Worm (Caenorhabditis elegans) whole organism, mixed stage, embryonic: ENCODE results near the gene zig-6.

Experiments used
- M03D4.4 ChIP-seq: sonication (generic microtip); optimal IDR thresholded peaks from 2 replicates; lab custom pipeline; 2017; ENCODE audit warnings: mild to moderate bottlenecking, missing genetic modification characterization, missing compliant biosample characterization
- bed-3 ChIP-seq: fragments of 200-800 bp; sonication (Bioruptor generic); optimal IDR thresholded peaks from 3 replicates; lab custom pipeline; 2018; ENCODE audit warnings: mild to moderate bottlenecking, missing genetic modification characterization, moderate library complexity, missing compliant biosample characterization
- ceh-39 ChIP-seq: fragments of 150-350 bp; optimal IDR thresholded peaks from 2 replicates; lab custom pipeline; 2014; ENCODE audit warnings: missing biosample characterization, missing genetic modification characterization
- ceh-43 ChIP-seq: fragments of 200-800 bp; sonication (Bioruptor generic); optimal IDR thresholded peaks from 2 replicates; lab custom pipeline; 2018; ENCODE audit warnings: mild to moderate bottlenecking, missing genetic modification characterization, moderate library complexity, missing compliant biosample characterization
- ceh-83 ChIP-seq: fragments of 200-800 bp; sonication (Bioruptor generic); optimal IDR thresholded peaks from 2 replicates; lab custom pipeline; 2018; ENCODE audit warnings: mild to moderate bottlenecking, missing genetic modification characterization, missing compliant biosample characterization
- ces-1 ChIP-seq: fragments of 150-350 bp; optimal IDR thresholded peaks from 2 replicates; lab custom pipeline; 2014; ENCODE audit warnings: missing biosample characterization, missing genetic modification reagents, missing genetic modification characterization
- drap-1 ChIP-seq: fragments of 200-800 bp; sonication (Bioruptor generic); optimal IDR thresholded peaks from 3 replicates; lab custom pipeline; 2018; ENCODE audit warnings: mild to moderate bottlenecking, missing genetic modification characterization, missing compliant biosample characterization
- elt-1 ChIP-seq: sonication (generic microtip); optimal IDR thresholded peaks from 2 replicates; lab custom pipeline; 2017; ENCODE audit warnings: missing genetic modification characterization, mild to moderate bottlenecking, missing compliant biosample characterization, antibody characterized with exemption, moderate library complexity, borderline replicate concordance; ENCODE audit not compliant: insufficient read depth
- flh-1 ChIP-seq: fragments of 200-800 bp; sonication (Bioruptor generic); optimal IDR thresholded peaks from 2 replicates; lab custom pipeline; 2018; ENCODE audit warnings: mild to moderate bottlenecking, missing genetic modification characterization, moderate library complexity, missing compliant biosample characterization
- ham-2 ChIP-seq: fragments of 200-800 bp; sonication (Bioruptor generic); optimal IDR thresholded peaks from 2 replicates; lab custom pipeline; 2018; ENCODE audit warnings: mild to moderate bottlenecking, missing genetic modification characterization, missing compliant biosample characterization
- hlh-1 ChIP-seq: fragments of 150-350 bp; optimal IDR thresholded peaks from 2 replicates; lab custom pipeline; 2014; ENCODE audit warnings: missing biosample characterization, missing genetic modification reagents, missing genetic modification characterization
- lin-13 ChIP-seq: fragments of 150-350 bp; optimal IDR thresholded peaks from 2 replicates; lab custom pipeline; 2014; ENCODE audit warnings: missing biosample characterization, missing genetic modification characterization
- lsy-2 ChIP-seq: fragments of 150-350 bp; optimal IDR thresholded peaks from 2 replicates; lab custom pipeline; 2014; ENCODE audit warnings: missing biosample characterization, missing genetic modification characterization
- mep-1 ChIP-seq: fragments of 150-350 bp; optimal IDR thresholded peaks from 2 replicates; lab custom pipeline; 2017; ENCODE audit warnings: missing biosample characterization, missing genetic modification reagents, missing genetic modification characterization, inconsistent platforms
- nhr-12 ChIP-seq: fragments of 150-350 bp; optimal IDR thresholded peaks from 2 replicates; lab custom pipeline; 2014; ENCODE audit warnings: missing biosample characterization, missing genetic modification characterization
- nhr-2 ChIP-seq: fragments of 150-350 bp; optimal IDR thresholded peaks from 2 replicates; lab custom pipeline; 2014; ENCODE audit warnings: missing biosample characterization, missing genetic modification characterization
- nhr-237 ChIP-seq: fragments of 150-350 bp; optimal IDR thresholded peaks from 2 replicates; lab custom pipeline; 2014; ENCODE audit warnings: missing biosample characterization, missing genetic modification characterization
- pha-4 ChIP-seq: fragments of 150-350 bp; optimal IDR thresholded peaks from 2 replicates; lab custom pipeline; 2018; ENCODE audit warnings: missing biosample characterization, missing genetic modification reagents, missing genetic modification characterization
- snpc-4 ChIP-seq: fragments of 150-350 bp; optimal IDR thresholded peaks from 2 replicates; lab custom pipeline; 2014; ENCODE audit warnings: missing biosample characterization, missing genetic modification characterization
- sptf-1 ChIP-seq: sonication (generic microtip); optimal IDR thresholded peaks from 2 replicates; lab custom pipeline; 2017; ENCODE audit warnings: mild to moderate bottlenecking, missing genetic modification characterization, moderate library complexity, missing compliant biosample characterization
- tbx-8 ChIP-seq: fragments of 200-800 bp; sonication (Bioruptor generic); optimal IDR thresholded peaks from 2 replicates; lab custom pipeline; 2018; ENCODE audit warnings: mild to moderate bottlenecking, missing genetic modification characterization, moderate library complexity, missing compliant biosample characterization
- unc-120 ChIP-seq: sonication (generic microtip); optimal IDR thresholded peaks from 2 replicates; lab custom pipeline; 2017; ENCODE audit warnings: missing genetic modification characterization, missing compliant biosample characterization; ENCODE audit not compliant: poor library complexity, severe bottlenecking
- unc-39 ChIP-seq: fragments of 150-350 bp; optimal IDR thresholded peaks from 2 replicates; lab custom pipeline; 2014; ENCODE audit warnings: missing biosample characterization, missing genetic modification characterization
- unc-62 ChIP-seq: fragments of 150-350 bp; optimal IDR thresholded peaks from 2 replicates; lab custom pipeline; 2014; ENCODE audit warnings: missing biosample characterization, missing genetic modification reagents, missing genetic modification characterization
- zip-8 ChIP-seq: fragments of 150-350 bp; optimal IDR thresholded peaks from 2 replicates; lab custom pipeline; 2014; ENCODE audit warnings: missing biosample characterization, missing genetic modification characterization

Gene zig-6

ce11 chrX:5210524-5210923, 21.6 kb upstream of the zig-6 start:
- TF ChIP-seq lin-13 (tag; lab: Kevin White, UChicago) (no peak), pha-4 (peak; percentile 20), mep-1 (tag; lab: Kevin White, UChicago) (peak; percentile 20), ces-1 (GFP tag; lab: Kevin White, UChicago) (peak; percentile 58), M03D4.4 (tag; lab: Kevin White, UChicago) (peak; percentile 14), unc-39 (tag; lab: Kevin White, UChicago) (no peak)

- TF ChIP-seq unc-120 (tag; lab: Kevin White, UChicago) (peak; percentile 32), drap-1 (no peak), pha-4 (no peak), unc-62 (GFP tag; lab: Kevin White, UChicago) (no peak), nhr-12 (tag; lab: Kevin White, UChicago) (no peak), hlh-1 (peak; percentile 41), nhr-2 (tag; lab: Kevin White, UChicago) (no peak), sptf-1 (tag; lab: Kevin White, UChicago) (no peak), ces-1 (GFP tag; lab: Kevin White, UChicago) (no peak), mep-1 (tag; lab: Kevin White, UChicago) (no peak), flh-1 (GFP tag; lab: Kevin White, UChicago) (no peak)
Measured at ce11 chrX:5209429-5209828, 20.6 kb upstream of the zig-6 start.

- TF ChIP-seq pha-4 = no peak
- TF ChIP-seq mep-1 (tag; lab: Kevin White, UChicago) = no peak
- no peak for TF ChIP-seq lsy-2 (tag; lab: Kevin White, UChicago)
- no peak for TF ChIP-seq M03D4.4 (tag; lab: Kevin White, UChicago)
- TF ChIP-seq nhr-237 (tag; lab: Kevin White, UChicago) = no peak
- TF ChIP-seq unc-120 (tag; lab: Kevin White, UChicago) = no peak
- no peak for TF ChIP-seq unc-39 (tag; lab: Kevin White, UChicago)
- TF ChIP-seq ceh-43 = no peak
- no peak for TF ChIP-seq nhr-12 (tag; lab: Kevin White, UChicago)
- TF ChIP-seq nhr-2 (tag; lab: Kevin White, UChicago) = no peak
- no peak for TF ChIP-seq flh-1 (GFP tag; lab: Kevin White, UChicago)
- TF ChIP-seq unc-62 (GFP tag; lab: Kevin White, UChicago) = no peak
- TF ChIP-seq lin-13 (tag; lab: Kevin White, UChicago) = no peak
Measured at ce11 chrX:5208831-5209230, 20.0 kb upstream of the zig-6 start.

- peak; percentile 4 for TF ChIP-seq hlh-1
- no peak for TF ChIP-seq ceh-43
- TF ChIP-seq unc-120 (tag; lab: Kevin White, UChicago) = no peak
- no peak for TF ChIP-seq snpc-4 (tag; lab: Kevin White, UChicago)
Measured at ce11 chrX:5208326-5208725, 19.4 kb upstream of the zig-6 start.

ce11 chrX:5207819-5208218, 18.9 kb upstream of the zig-6 start:
- TF ChIP-seq ceh-83 (GFP tag; lab: Kevin White, UChicago) (peak; percentile 22), unc-39 (tag; lab: Kevin White, UChicago) (no peak), zip-8 (tag; lab: Kevin White, UChicago) (no peak)

- TF ChIP-seq pha-4 = no peak
- TF ChIP-seq ham-2 (GFP tag; lab: Kevin White, UChicago) = peak; percentile 42
- TF ChIP-seq bed-3 = no peak
- TF ChIP-seq unc-62 (GFP tag; lab: Kevin White, UChicago) = no peak
- TF ChIP-seq nhr-237 (tag; lab: Kevin White, UChicago) = no peak
- TF ChIP-seq elt-1 = no peak
- no peak for TF ChIP-seq ceh-39 (tag; lab: Kevin White, UChicago)
- no peak for TF ChIP-seq unc-39 (tag; lab: Kevin White, UChicago)
- TF ChIP-seq sptf-1 (tag; lab: Kevin White, UChicago) = no peak
Measured at ce11 chrX:5205561-5205960, 16.7 kb upstream of the zig-6 start, which contains the start of gene H28G03.2. TSS of gene H28G03.2 (plus strand) at chrX:5205760.

ce11 chrX:5202923-5203322, 14.0 kb upstream of the zig-6 start:
- no peak for TF ChIP-seq tbx-8 (GFP tag; lab: Kevin White, UChicago)
- TF ChIP-seq, all 35 proteins: peak for 0
